Fruit fly (Drosophila melanogaster) whole organism, adult: ENCODE data around the gene GlnRS.
A peak's percentile ranks its signal among the peaks of the same experiment; 100 is the strongest.

ENCODE experiments used
- CG12768 ChIP-seq: fragments of 200-800 bp; sonication (Bioruptor generic); optimal IDR thresholded peaks from 2 replicates; lab custom pipeline; 2017; ENCODE audit warnings: missing biosample characterization, missing genetic modification characterization, mild to moderate bottlenecking, moderate library complexity, missing genetic modification reagents
- CG14711 ChIP-seq: fragments of 200-800 bp; sonication (Bioruptor generic); optimal IDR thresholded peaks from 2 replicates; lab custom pipeline; 2018; ENCODE audit warnings: missing biosample characterization, mild to moderate bottlenecking, missing genetic modification characterization, moderate library complexity
- CG33017 ChIP-seq: fragments of 200-800 bp; sonication (Bioruptor generic); optimal IDR thresholded peaks from 2 replicates; lab custom pipeline; 2018; ENCODE audit warnings: missing biosample characterization, mild to moderate bottlenecking, missing genetic modification characterization, moderate library complexity
- CG5204 ChIP-seq: fragments of 200-800 bp; sonication (Bioruptor generic); optimal IDR thresholded peaks from 2 replicates; lab custom pipeline; 2016; ENCODE audit warnings: missing biosample characterization, missing genetic modification characterization
- CG7045 ChIP-seq: fragments of 200-800 bp; sonication (Bioruptor generic); optimal IDR thresholded peaks from 2 replicates; lab custom pipeline; 2017; ENCODE audit warnings: missing biosample characterization, mild to moderate bottlenecking, missing genetic modification characterization
- Crg-1 ChIP-seq: fragments of 200-800 bp; sonication (Bioruptor generic); optimal IDR thresholded peaks from 2 replicates; lab custom pipeline; 2016; ENCODE audit warnings: missing biosample characterization, missing genetic modification characterization
- Hr96 ChIP-seq: fragments of 200-800 bp; sonication (Bioruptor generic); optimal IDR thresholded peaks from 2 replicates; lab custom pipeline; 2016; ENCODE audit warnings: missing biosample characterization, missing genetic modification characterization
- bab1 ChIP-seq: fragments of 200-800 bp; sonication (Bioruptor generic); optimal IDR thresholded peaks from 3 replicates; lab custom pipeline; 2019; ENCODE audit warnings: missing biosample characterization, mild to moderate bottlenecking, missing genetic modification characterization, moderate library complexity
- cic ChIP-seq: fragments of 200-800 bp; sonication (Bioruptor generic); optimal IDR thresholded peaks from 2 replicates; lab custom pipeline; 2017; ENCODE audit warnings: missing biosample characterization, mild to moderate bottlenecking, missing genetic modification characterization, moderate library complexity
- kay ChIP-seq: fragments of 200-800 bp; sonication (Bioruptor generic); peaks from one replicate; lab custom pipeline; 2016; ENCODE audit warnings: missing biosample characterization, missing genetic modification characterization, borderline replicate concordance
- ovo ChIP-seq: fragments of 200-800 bp; sonication (Bioruptor generic); optimal IDR thresholded peaks from 2 replicates; lab custom pipeline; 2016; ENCODE audit warnings: missing biosample characterization, missing genetic modification characterization
- toe ChIP-seq: fragments of 200-800 bp; sonication (Bioruptor generic); optimal IDR thresholded peaks from 2 replicates; lab custom pipeline; 2016; ENCODE audit warnings: missing biosample characterization, missing genetic modification characterization

DNA sequence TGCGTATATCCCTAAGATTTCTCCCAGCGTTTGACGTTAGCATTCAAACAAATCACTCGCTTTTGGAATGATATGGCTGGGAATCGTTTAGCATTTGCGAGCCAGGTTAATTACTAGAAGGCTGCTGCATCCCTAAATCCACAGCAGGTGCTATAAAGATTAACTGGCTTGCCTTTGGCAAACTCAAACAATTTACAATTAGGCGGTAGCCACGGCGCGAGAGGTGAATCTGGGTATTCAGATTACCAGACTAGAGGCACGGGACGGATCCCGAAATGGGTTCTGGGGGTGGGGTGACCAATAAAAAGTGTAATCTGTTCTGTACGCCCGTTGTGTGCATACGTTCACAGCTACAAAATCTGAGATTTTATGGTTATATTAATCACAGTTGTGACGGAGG, 15.6 kb upstream of the GlnRS start, which contains the start of gene CG11892:
- peak; percentile 89 for TF ChIP-seq CG12768 (GFP tag; lab: Kevin White, UChicago)
- TF ChIP-seq CG14711 = peak; percentile 64
- TF ChIP-seq kay (GFP tag; lab: Kevin White, UChicago) = peak; percentile 93
- TF ChIP-seq cic (GFP tag; lab: Kevin White, UChicago) = peak; percentile 93
- TF ChIP-seq CG5204 (GFP tag; lab: Kevin White, UChicago) = peak; percentile 28
- peak; percentile 89 for TF ChIP-seq CG33017
- no peak for TF ChIP-seq Hr96 (GFP tag; lab: Kevin White, UChicago)
- peak; percentile 20 for TF ChIP-seq Crg-1 (GFP tag; lab: Kevin White, UChicago)
- TF ChIP-seq CG7045 (GFP tag; lab: Kevin White, UChicago) = peak; percentile 93
- TF ChIP-seq bab1 = no peak
- peak; percentile 30 for TF ChIP-seq ovo (GFP tag; lab: Kevin White, UChicago)
- no peak for TF ChIP-seq toe
